Worm (Caenorhabditis elegans): Measurements from ENCODE around the gene C37C3.12.

C37C3.12 gene

ce11 chrV:7820270-7820669 lies 19.1 kb downstream of the C37C3.12 start, which contains the start of gene lbp-4:
TSS of gene lbp-4 (plus strand) at chrV:7820578.
- TF ChIP-seq W03F9.2 (tag; optimal IDR thresholded peaks at IDR 0.05), result peak; percentile 6
- TF ChIP-seq dao-5 (tag; optimal IDR thresholded peaks at IDR 0.05), result no peak

ce11 chrV:7819585-7819984 lies 19.8 kb downstream of the C37C3.12 start:
- TF ChIP-seq dao-5 (tag; optimal IDR thresholded peaks at IDR 0.05) (no peak), him-1 (tag; optimal IDR thresholded peaks at IDR 0.05) (no peak), W03F9.2 (tag; optimal IDR thresholded peaks at IDR 0.05) (no peak)

ce11 chrV:7816486-7816885 lies 22.9 kb downstream of the C37C3.12 start:
- TF ChIP-seq him-1 (tag; optimal IDR thresholded peaks at IDR 0.05) (no peak), dao-5 (tag; optimal IDR thresholded peaks at IDR 0.05) (no peak), W03F9.2 (tag; optimal IDR thresholded peaks at IDR 0.05) (no peak)

- TF ChIP-seq dao-5 (tag; optimal IDR thresholded peaks at IDR 0.05), result no peak
- TF ChIP-seq him-1 (tag; optimal IDR thresholded peaks at IDR 0.05), result no peak
- no peak for TF ChIP-seq W03F9.2 (tag; optimal IDR thresholded peaks at IDR 0.05)
Observed at ce11 chrV:7814601-7815000, 24.8 kb downstream of the C37C3.12 start, which contains the start of gene ZK742.6. TSS of gene ZK742.6 (minus strand) at chrV:7814942.

- TF ChIP-seq W03F9.2 (tag; optimal IDR thresholded peaks at IDR 0.05) (no peak), dao-5 (tag; optimal IDR thresholded peaks at IDR 0.05) (no peak), him-1 (tag; optimal IDR thresholded peaks at IDR 0.05) (no peak)
Observed at ce11 chrV:7811758-7812157, 27.6 kb downstream of the C37C3.12 start, which contains the start of gene ZK742.4. TSS of gene ZK742.4 (minus strand) at chrV:7811792.

- TF ChIP-seq dao-5 (tag; optimal IDR thresholded peaks at IDR 0.05) (no peak), him-1 (tag; optimal IDR thresholded peaks at IDR 0.05) (no peak), W03F9.2 (tag; optimal IDR thresholded peaks at IDR 0.05) (no peak)
Observed at ce11 chrV:7810591-7810990, 28.8 kb downstream of the C37C3.12 start.

ce11 chrV:7809320-7810256 lies 29.8 kb downstream of the C37C3.12 start, which contains the start of gene ZK742.3:
TSS of gene ZK742.3 (minus strand) at chrV:7809912.
- TF ChIP-seq W03F9.2 (tag; optimal IDR thresholded peaks at IDR 0.05) (no peak), him-1 (tag; optimal IDR thresholded peaks at IDR 0.05) (no peak), dao-5 (tag; optimal IDR thresholded peaks at IDR 0.05) (no peak)

- TF ChIP-seq dao-5 (tag; optimal IDR thresholded peaks at IDR 0.05), result no peak
- no peak for TF ChIP-seq W03F9.2 (tag; optimal IDR thresholded peaks at IDR 0.05)
- TF ChIP-seq him-1 (tag; optimal IDR thresholded peaks at IDR 0.05), result no peak
Observed at ce11 chrV:7808444-7808843, 30.9 kb downstream of the C37C3.12 start.

- TF ChIP-seq W03F9.2 (tag; optimal IDR thresholded peaks at IDR 0.05), result no peak
- TF ChIP-seq him-1 (tag; optimal IDR thresholded peaks at IDR 0.05), result no peak
Observed at ce11 chrV:7806629-7807028, 32.8 kb downstream of the C37C3.12 start.

- TF ChIP-seq W03F9.2 (tag; optimal IDR thresholded peaks at IDR 0.05), result no peak
- no peak for TF ChIP-seq him-1 (tag; optimal IDR thresholded peaks at IDR 0.05)
- TF ChIP-seq dao-5 (tag; optimal IDR thresholded peaks at IDR 0.05), result no peak
Observed at ce11 chrV:7804801-7805163, 34.6 kb downstream of the C37C3.12 start, which contains the start of gene xpo-1. TSS of gene xpo-1 (plus strand) at chrV:7805064.

ce11 chrV:7804064-7804800 lies 35.2 kb downstream of the C37C3.12 start, which contains the start of gene uvs-1:
TSS of gene uvs-1 (minus strand) at chrV:7804208.
- no peak for TF ChIP-seq dao-5 (tag; optimal IDR thresholded peaks at IDR 0.05)
- no peak for TF ChIP-seq W03F9.2 (tag; optimal IDR thresholded peaks at IDR 0.05)
- TF ChIP-seq him-1 (tag; optimal IDR thresholded peaks at IDR 0.05), result no peak

ce11 chrV:7803563-7803962 lies 35.8 kb downstream of the C37C3.12 start:
- TF ChIP-seq W03F9.2 (tag; optimal IDR thresholded peaks at IDR 0.05) (no peak), dao-5 (tag; optimal IDR thresholded peaks at IDR 0.05) (no peak), him-1 (tag; optimal IDR thresholded peaks at IDR 0.05) (no peak)

- TF ChIP-seq him-1 (tag; optimal IDR thresholded peaks at IDR 0.05), result no peak
- no peak for TF ChIP-seq W03F9.2 (tag; optimal IDR thresholded peaks at IDR 0.05)
- no peak for TF ChIP-seq dao-5 (tag; optimal IDR thresholded peaks at IDR 0.05)
Observed at ce11 chrV:7798079-7798478, 41.3 kb downstream of the C37C3.12 start, which contains the start of gene ZK742.7. TSS of gene ZK742.7 (plus strand) at chrV:7798379.

- TF ChIP-seq him-1 (tag; optimal IDR thresholded peaks at IDR 0.05) (no peak), dao-5 (tag; optimal IDR thresholded peaks at IDR 0.05) (no peak), W03F9.2 (tag; optimal IDR thresholded peaks at IDR 0.05) (no peak)
Observed at ce11 chrV:7793067-7793466, 46.3 kb downstream of the C37C3.12 start, which contains the start of gene flp-21. TSS of gene flp-21 (plus strand) at chrV:7793367.
